Worm (Caenorhabditis elegans): ENCODE measurements around the gene grwd-1.

- TF ChIP-seq ztf-23 (GFP tag; IDR thresholded peaks at IDR 0.05), result 0 out of 2 replicates have a peak, but pooled peaks have one; percentile 40
- no peak for TF ChIP-seq ref-1 (GFP tag; conservative IDR thresholded peaks at IDR 0.05)
- TF ChIP-seq T22C8.4 (GFP tag; IDR thresholded peaks at IDR 0.05), result no peak
- TF ChIP-seq tab-1 (GFP tag; IDR thresholded peaks at IDR 0.05), result no peak
- no peak for TF ChIP-seq cog-1 (tag; optimal IDR thresholded peaks at IDR 0.05)
Observed at ce11 chrIII:5180588-5180987, 27.3 kb downstream of the grwd-1 start.
